Worm (Caenorhabditis elegans) whole organism, mixed stage, embryonic: Measurements from ENCODE around the gene B0454.8.

Experiments used
- cnd-1 ChIP-seq: fragments of 200-800 bp; sonication (Bioruptor generic); optimal IDR thresholded peaks from 2 replicates; lab custom pipeline; 2018; ENCODE audit warnings: mild to moderate bottlenecking, missing genetic modification characterization, missing compliant biosample characterization
- elt-1 ChIP-seq: sonication (generic microtip); optimal IDR thresholded peaks from 2 replicates; lab custom pipeline; 2017; ENCODE audit warnings: missing genetic modification characterization, mild to moderate bottlenecking, missing compliant biosample characterization, antibody characterized with exemption, moderate library complexity, borderline replicate concordance; ENCODE audit not compliant: insufficient read depth
- flh-1 ChIP-seq: fragments of 200-800 bp; sonication (Bioruptor generic); optimal IDR thresholded peaks from 2 replicates; lab custom pipeline; 2018; ENCODE audit warnings: mild to moderate bottlenecking, missing genetic modification characterization, moderate library complexity, missing compliant biosample characterization
- ham-2 ChIP-seq: fragments of 200-800 bp; sonication (Bioruptor generic); optimal IDR thresholded peaks from 2 replicates; lab custom pipeline; 2018; ENCODE audit warnings: mild to moderate bottlenecking, missing genetic modification characterization, missing compliant biosample characterization
- lin-13 ChIP-seq: fragments of 150-350 bp; optimal IDR thresholded peaks from 2 replicates; lab custom pipeline; 2014; ENCODE audit warnings: missing biosample characterization, missing genetic modification characterization
- nhr-12 ChIP-seq: fragments of 150-350 bp; optimal IDR thresholded peaks from 2 replicates; lab custom pipeline; 2014; ENCODE audit warnings: missing biosample characterization, missing genetic modification characterization
- nhr-237 ChIP-seq: fragments of 150-350 bp; optimal IDR thresholded peaks from 2 replicates; lab custom pipeline; 2014; ENCODE audit warnings: missing biosample characterization, missing genetic modification characterization
- nhr-76 ChIP-seq: sonication (generic microtip); optimal IDR thresholded peaks from 2 replicates; lab custom pipeline; 2017; ENCODE audit warnings: missing biosample characterization, missing genetic modification characterization
- snpc-4 ChIP-seq: fragments of 150-350 bp; optimal IDR thresholded peaks from 2 replicates; lab custom pipeline; 2014; ENCODE audit warnings: missing biosample characterization, missing genetic modification characterization
- tbx-8 ChIP-seq: fragments of 200-800 bp; sonication (Bioruptor generic); optimal IDR thresholded peaks from 2 replicates; lab custom pipeline; 2018; ENCODE audit warnings: mild to moderate bottlenecking, missing genetic modification characterization, moderate library complexity, missing compliant biosample characterization
- unc-62 ChIP-seq: fragments of 150-350 bp; optimal IDR thresholded peaks from 2 replicates; lab custom pipeline; 2014; ENCODE audit warnings: missing biosample characterization, missing genetic modification reagents, missing genetic modification characterization

ce11 chrII:3062222-3062621 is 19.0 kb upstream of the B0454.8 start:
- TF ChIP-seq snpc-4 (no peak), unc-62 (GFP tag; lab: Kevin White, UChicago) (no peak), lin-13 (tag; lab: Kevin White, UChicago) (no peak), nhr-76 (tag; lab: Kevin White, UChicago) (no peak), tbx-8 (GFP tag; lab: Kevin White, UChicago) (no peak), nhr-237 (tag; lab: Kevin White, UChicago) (no peak), nhr-12 (no peak), flh-1 (GFP tag; lab: Kevin White, UChicago) (no peak), cnd-1 (tag; lab: Kevin White, UChicago) (no peak), elt-1 (tag; lab: Kevin White, UChicago) (no peak), ham-2 (no peak)
